Fruit fly (Drosophila melanogaster) whole organism, embryonic: ENCODE results near the gene y.

Experiments
- ATbp ChIP-seq: fragments of 200-800 bp; sonication (Bioruptor generic); optimal IDR thresholded peaks from 2 replicates; lab custom pipeline; 2017; ENCODE audit warnings: missing biosample characterization, mild to moderate bottlenecking, missing genetic modification characterization, missing genetic modification reagents
- B-H1 ChIP-seq: fragments of 200-800 bp; sonication (Bioruptor generic); IDR thresholded peaks from 3 replicates; pipeline ENCODE4 v1.3.6; 2022; ENCODE audit warnings: missing biosample characterization, missing genetic modification characterization
- CG1024 ChIP-seq: fragments of 200-800 bp; sonication (Bioruptor generic); IDR thresholded peaks from 2 replicates; pipeline ENCODE4 v1.3.6; 2022; ENCODE audit warnings: missing biosample characterization, missing genetic modification characterization
- CG10366 ChIP-seq: fragments of 200-800 bp; sonication (Bioruptor generic); IDR thresholded peaks from 2 replicates; pipeline ENCODE4 v1.3.6; 2022; ENCODE audit warnings: missing biosample characterization, missing genetic modification characterization
- CG10565 ChIP-seq: fragments of 200-800 bp; sonication (Bioruptor generic); optimal IDR thresholded peaks from 3 replicates; lab custom pipeline; 2016; ENCODE audit warnings: missing biosample characterization, mild to moderate bottlenecking, missing genetic modification characterization
- CG10979 ChIP-seq: fragments of 200-800 bp; sonication (Bioruptor generic); optimal IDR thresholded peaks from 2 replicates; lab custom pipeline; 2018; ENCODE audit warnings: missing biosample characterization, mild to moderate bottlenecking, missing genetic modification characterization, moderate library complexity
- CG12071 ChIP-seq: fragments of 200-800 bp; sonication (Bioruptor generic); optimal IDR thresholded peaks from 3 replicates; lab custom pipeline; 2018; ENCODE audit warnings: missing biosample characterization, mild to moderate bottlenecking, missing genetic modification characterization
- CG12769 ChIP-seq: fragments of 200-800 bp; sonication (Bioruptor generic); optimal IDR thresholded peaks from 2 replicates; lab custom pipeline; 2019; ENCODE audit warnings: missing biosample characterization, mild to moderate bottlenecking, missing genetic modification characterization, moderate library complexity
- CG17829 ChIP-seq: fragments of 200-800 bp; optimal IDR thresholded peaks from 2 replicates; lab custom pipeline; 2019; ENCODE audit warnings: missing biosample characterization, mild to moderate bottlenecking, missing genetic modification characterization, moderate library complexity
- CG18011 ChIP-seq: fragments of 200-800 bp; sonication (Bioruptor generic); optimal IDR thresholded peaks from 2 replicates; lab custom pipeline; 2017; ENCODE audit warnings: missing biosample characterization, missing genetic modification characterization, mild to moderate bottlenecking, moderate library complexity, missing genotype
- CG2678 ChIP-seq: fragments of 200-800 bp; sonication (Bioruptor generic); optimal IDR thresholded peaks from 3 replicates; lab custom pipeline; 2019; ENCODE audit warnings: missing biosample characterization, mild to moderate bottlenecking, missing genetic modification characterization, moderate library complexity
- CG2889 ChIP-seq: fragments of 200-800 bp; sonication (Bioruptor generic); IDR thresholded peaks from 3 replicates; pipeline ENCODE4 v1.3.6; 2022; ENCODE audit warnings: missing biosample characterization, missing genetic modification characterization
- CG31224 ChIP-seq: fragments of 200-800 bp; sonication (Bioruptor generic); IDR thresholded peaks from 2 replicates; pipeline ENCODE4 v1.3.6; 2022; ENCODE audit warnings: missing biosample characterization, missing genetic modification characterization
- CG32772 ChIP-seq: fragments of 200-800 bp; sonication (Bioruptor generic); IDR thresholded peaks from 2 replicates; pipeline ENCODE4 v1.3.6; 2022; ENCODE audit warnings: missing biosample characterization, missing genetic modification characterization
- CG4282 ChIP-seq: fragments of 200-800 bp; sonication (Bioruptor generic); optimal IDR thresholded peaks from 2 replicates; lab custom pipeline; 2016; ENCODE audit warnings: missing biosample characterization, missing genetic modification characterization
- CG4404 ChIP-seq: fragments of 200-800 bp; sonication (Bioruptor generic); IDR thresholded peaks from 2 replicates; pipeline ENCODE4 v1.3.6; 2022; ENCODE audit warnings: missing biosample characterization, missing genetic modification characterization
- CG6854 ChIP-seq: fragments of 200-800 bp; sonication (Bioruptor generic); optimal IDR thresholded peaks from 3 replicates; lab custom pipeline; 2017; ENCODE audit warnings: missing biosample characterization, mild to moderate bottlenecking, missing genetic modification characterization
- CG7839 ChIP-seq: fragments of 200-800 bp; sonication (Bioruptor generic); optimal IDR thresholded peaks from 3 replicates; lab custom pipeline; 2018; ENCODE audit warnings: missing biosample characterization, mild to moderate bottlenecking, missing genetic modification characterization, moderate library complexity
- CG8089 ChIP-seq: fragments of 200-800 bp; sonication (Bioruptor generic); optimal IDR thresholded peaks from 3 replicates; lab custom pipeline; 2016; ENCODE audit warnings: missing biosample characterization, missing genetic modification characterization
- CG8359 ChIP-seq: fragments of 200-800 bp; sonication (Bioruptor generic); optimal IDR thresholded peaks from 2 replicates; lab custom pipeline; 2017; ENCODE audit warnings: missing biosample characterization, mild to moderate bottlenecking, missing genetic modification characterization, borderline replicate concordance
- CG9797 ChIP-seq: fragments of 200-800 bp; sonication (Bioruptor generic); optimal IDR thresholded peaks from 3 replicates; lab custom pipeline; 2018; ENCODE audit warnings: missing biosample characterization, mild to moderate bottlenecking, missing genetic modification characterization
- CG9876 ChIP-seq: fragments of 200-800 bp; sonication (Bioruptor generic); optimal IDR thresholded peaks from 2 replicates; lab custom pipeline; 2016; ENCODE audit warnings: missing biosample characterization, missing genetic modification characterization
- D ChIP-seq, 2 experiments: fragments of 200-800 bp in 1 of 2; fragments of >200 bp in 1 of 2; sonication (Bioruptor generic) in 1 of 2; optimal IDR thresholded peaks; 2 replicates in 1 of 2; 3 replicates in 1 of 2; lab custom pipeline; 2017; ENCODE audit warnings: mild to moderate bottlenecking in 1 of 2, missing biosample characterization in 1 of 2, missing genetic modification characterization in 1 of 2, missing genetic modification reagents in 1 of 2
- Fer1 ChIP-seq: fragments of 200-800 bp; sonication (Bioruptor generic); optimal IDR thresholded peaks from 2 replicates; lab custom pipeline; 2017; ENCODE audit warnings: missing biosample characterization, mild to moderate bottlenecking, missing genetic modification characterization
- Hmr ChIP-seq: fragments of 200-800 bp; sonication (Bioruptor generic); optimal IDR thresholded peaks from 3 replicates; lab custom pipeline; 2017; ENCODE audit warnings: mild to moderate bottlenecking, missing biosample characterization, missing genetic modification reagents, missing genetic modification characterization
- Hr39 ChIP-seq: fragments of >200 bp; optimal IDR thresholded peaks from 2 replicates; lab custom pipeline; 2017
- Lhr ChIP-seq: fragments of 200-800 bp; sonication (Bioruptor generic); optimal IDR thresholded peaks from 3 replicates; lab custom pipeline; 2017; ENCODE audit warnings: mild to moderate bottlenecking, missing biosample characterization, missing genetic modification reagents, missing genetic modification characterization
- Meics ChIP-seq: fragments of 200-800 bp; sonication (Bioruptor generic); optimal IDR thresholded peaks from 2 replicates; lab custom pipeline; 2017; ENCODE audit warnings: missing biosample characterization, mild to moderate bottlenecking, missing genetic modification characterization
- NC2α ChIP-seq: fragments of 200-800 bp; sonication (Bioruptor generic); optimal IDR thresholded peaks from 2 replicates; lab custom pipeline; 2016; ENCODE audit warnings: missing biosample characterization, missing genetic modification characterization
- Pdp1 ChIP-seq, 2 experiments: fragments of 200-800 bp; sonication (Bioruptor generic); optimal IDR thresholded peaks; 3 replicates each; lab custom pipeline; 2016; ENCODE audit warnings: missing biosample characterization in 2 of 2, missing genetic modification characterization in 2 of 2, mild to moderate bottlenecking in 1 of 2, moderate library complexity in 1 of 2
- Poxn ChIP-seq: fragments of 200-800 bp; sonication (Bioruptor generic); IDR thresholded peaks from 2 replicates; pipeline ENCODE4 v1.3.6; 2022; ENCODE audit warnings: missing biosample characterization, missing genetic modification characterization
- Sox100B ChIP-seq: fragments of 200-800 bp; sonication (Bioruptor generic); optimal IDR thresholded peaks from 3 replicates; lab custom pipeline; 2018; ENCODE audit warnings: missing biosample characterization, mild to moderate bottlenecking, missing genetic modification characterization
- abd-A ChIP-seq: fragments of 200-800 bp; sonication (Bioruptor generic); optimal IDR thresholded peaks from 3 replicates; lab custom pipeline; 2019; ENCODE audit warnings: missing biosample characterization, mild to moderate bottlenecking, missing genetic modification characterization, moderate library complexity
- ap ChIP-seq: fragments of 200-800 bp; sonication (Bioruptor generic); IDR thresholded peaks from 2 replicates; pipeline ENCODE4 v1.3.6; 2022; ENCODE audit warnings: missing biosample characterization, missing genetic modification characterization
- ato ChIP-seq: fragments of 200-800 bp; sonication (Bioruptor generic); IDR thresholded peaks from 2 replicates; pipeline ENCODE4 v1.3.6; 2022; ENCODE audit warnings: missing biosample characterization, missing genetic modification characterization; ENCODE audit not compliant: partially characterized antibody
- bigmax ChIP-seq: fragments of 200-800 bp; sonication (Bioruptor generic); optimal IDR thresholded peaks from 2 replicates; lab custom pipeline; 2018; ENCODE audit warnings: missing biosample characterization, mild to moderate bottlenecking, missing genetic modification characterization
- chm ChIP-seq: fragments of 200-800 bp; sonication (Bioruptor generic); IDR thresholded peaks from 2 replicates; pipeline ENCODE4 v1.3.6; 2022; ENCODE audit warnings: missing biosample characterization, missing genetic modification characterization
- danr ChIP-seq: fragments of 200-800 bp; sonication (Bioruptor generic); IDR thresholded peaks from 2 replicates; pipeline ENCODE4 v1.3.6; 2022; ENCODE audit warnings: missing biosample characterization, missing genetic modification characterization
- disco-r ChIP-seq: fragments of 200-800 bp; sonication (Bioruptor generic); optimal IDR thresholded peaks from 2 replicates; lab custom pipeline; 2016; ENCODE audit warnings: missing biosample characterization, missing genetic modification characterization
- dmrt11E ChIP-seq: fragments of 200-800 bp; sonication (Bioruptor generic); optimal IDR thresholded peaks from 3 replicates; lab custom pipeline; 2018; ENCODE audit warnings: missing biosample characterization, mild to moderate bottlenecking, missing genetic modification characterization, moderate library complexity
- fu2 ChIP-seq: fragments of 200-800 bp; sonication (Bioruptor generic); optimal IDR thresholded peaks from 2 replicates; lab custom pipeline; 2016; ENCODE audit warnings: missing biosample characterization, missing genetic modification characterization
- gsb ChIP-seq: fragments of 200-800 bp; sonication (Bioruptor generic); IDR thresholded peaks from 2 replicates; pipeline ENCODE4 v1.3.6; 2022; ENCODE audit warnings: missing biosample characterization, missing genetic modification characterization
- insv ChIP-seq, 2 experiments: fragments of 200-800 bp; sonication (Bioruptor generic); optimal IDR thresholded peaks; 3 replicates each; lab custom pipeline; 2016 to 2018; ENCODE audit warnings: missing biosample characterization in 2 of 2, missing genetic modification characterization in 2 of 2
- kay ChIP-seq: fragments of 200-800 bp; sonication (Bioruptor generic); optimal IDR thresholded peaks from 2 replicates; lab custom pipeline; 2016; ENCODE audit warnings: missing biosample characterization, missing genetic modification characterization
- klu ChIP-seq: fragments of 200-800 bp; sonication (Bioruptor generic); IDR thresholded peaks from 2 replicates; pipeline ENCODE4 v1.3.6; 2022; ENCODE audit warnings: missing biosample characterization, missing genetic modification characterization
- maf-S ChIP-seq: fragments of 200-800 bp; sonication (Bioruptor generic); optimal IDR thresholded peaks from 2 replicates; lab custom pipeline; 2016; ENCODE audit warnings: missing biosample characterization, missing genetic modification characterization
- pan ChIP-seq, 4 experiments: fragments of >200 bp in 3 of 4; fragments of 200-800 bp in 1 of 4; sonication (Bioruptor generic) in 1 of 4; optimal IDR thresholded peaks in 3 of 4; IDR thresholded peaks in 1 of 4; 2 replicates each; pipeline versions ENCODE4 v1.3.6 to Lab custom; 2017 to 2022; ENCODE audit warnings: missing biosample characterization in 2 of 4, missing genetic modification characterization in 2 of 4, mixed read lengths in 1 of 4
- pfk ChIP-seq: fragments of 200-800 bp; sonication (Bioruptor generic); optimal IDR thresholded peaks from 2 replicates; lab custom pipeline; 2018; ENCODE audit warnings: missing biosample characterization, mild to moderate bottlenecking, missing genetic modification characterization, moderate library complexity
- tgo ChIP-seq: fragments of 200-800 bp; sonication (Bioruptor generic); IDR thresholded peaks from 3 replicates; pipeline ENCODE4 v1.3.6; 2022; ENCODE audit warnings: missing biosample characterization, missing genetic modification characterization
- ttk ChIP-seq: fragments of 200-800 bp; sonication (Bioruptor generic); IDR thresholded peaks from 2 replicates; pipeline ENCODE4 v2.1.2; 2022; ENCODE audit warnings: missing biosample characterization, missing genetic modification characterization
- unpg ChIP-seq: fragments of 200-800 bp; sonication (Bioruptor generic); optimal IDR thresholded peaks from 3 replicates; lab custom pipeline; 2018; ENCODE audit warnings: missing biosample characterization, mild to moderate bottlenecking, missing genetic modification characterization, moderate library complexity

The y gene

dm6 chrX:345246-345645 is 11.1 kb upstream of the y start (continued):
- TF ChIP-seq ATbp (GFP tag; lab: Kevin White, UChicago) (no peak), ato (GFP tag; lab: Robert Waterston, UW) (no peak), Lhr (GFP tag; lab: Kevin White, UChicago) (no peak), CG12769 (tag; lab: Kevin White, UChicago) (no peak), CG1024 (GFP tag; lab: Robert Waterston, UW) (no peak), pfk (GFP tag; lab: Kevin White, UChicago) (no peak), CG2678 (tag; lab: Kevin White, UChicago) (peak; percentile 49), Poxn (no peak), Hr39 (no peak), Sox100B (GFP tag; lab: Kevin White, UChicago) (peak; percentile 18), maf-S (no peak), insv (GFP tag; optimal IDR thresholded peaks at IDR 0.05; lab: Kevin White, UChicago) (no peak), CG10979 (tag; lab: Kevin White, UChicago) (no peak), CG32772 (no peak), CG12071 (no peak), CG6854 (GFP tag; lab: Kevin White, UChicago) (no peak), dmrt11E (tag; lab: Kevin White, UChicago) (no peak), abd-A (tag; lab: Kevin White, UChicago) (no peak), danr (no peak), D (optimal IDR thresholded peaks at IDR 0.05; lab: Kevin White, UChicago) (no peak), D (GFP tag; optimal IDR thresholded peaks at IDR 0.05; lab: Kevin White, UChicago) (no peak), Fer1 (GFP tag; lab: Kevin White, UChicago) (peak; percentile 27), gsb (no peak), unpg (GFP tag; lab: Kevin White, UChicago) (peak; percentile 41), CG9797 (GFP tag; lab: Kevin White, UChicago) (no peak), pan (optimal IDR thresholded peaks at IDR 0.05; lab: Kevin White, UChicago) (no peak), pan (GFP tag; optimal IDR thresholded peaks at IDR 0.05 in 1 of 2, IDR thresholded peaks at IDR 0.05 in 1 of 2) (no peak), Hmr (GFP tag; lab: Kevin White, UChicago) (no peak), CG8359 (no peak), fu2 (GFP tag; lab: Kevin White, UChicago) (no peak), kay (no peak), CG18011 (no peak), CG4282 (GFP tag; lab: Kevin White, UChicago) (no peak), CG9876 (GFP tag; lab: Kevin White, UChicago) (no peak), ap (GFP tag; lab: Robert Waterston, UW) (no peak), B-H1 (GFP tag; lab: Robert Waterston, UW) (no peak), NC2α (GFP tag; lab: Kevin White, UChicago) (no peak), CG8089 (GFP tag; lab: Kevin White, UChicago) (no peak), CG31224 (GFP tag; lab: Robert Waterston, UW) (no peak), CG17829 (tag; lab: Kevin White, UChicago) (no peak), CG2889 (no peak), CG4404 (no peak), ttk (no peak), Pdp1 (GFP tag; optimal IDR thresholded peaks at IDR 0.05; lab: Kevin White, UChicago) (peak in 1 of 2 experiments; percentile 6), klu (no peak), chm (GFP tag; lab: Robert Waterston, UW) (0 out of 2 replicates have a peak, but pooled peaks have one; percentile 37), CG10366 (GFP tag; lab: Robert Waterston, UW) (no peak), CG10565 (GFP tag; lab: Kevin White, UChicago) (no peak), Meics (GFP tag; lab: Kevin White, UChicago) (peak; percentile 13), disco-r (GFP tag; lab: Kevin White, UChicago) (no peak), CG7839 (tag; lab: Kevin White, UChicago) (peak; percentile 41), bigmax (GFP tag; lab: Kevin White, UChicago) (no peak), tgo (no peak; the same call in 2 of the 3 replicates)
